Worm (Caenorhabditis elegans) whole organism, L4/young adult: ENCODE results near the gene ins-22.

Experiments used
- W03F9.2 ChIP-seq: fragments of 150-350 bp; optimal IDR thresholded peaks from 2 replicates; lab custom pipeline; 2014; ENCODE audit warnings: missing biosample characterization, missing genetic modification characterization
- dao-5 ChIP-seq: sonication (generic microtip); optimal IDR thresholded peaks from 2 replicates; lab custom pipeline; 2016; ENCODE audit warnings: missing genotype, missing genetic modification characterization, moderate library complexity, missing compliant biosample characterization
- him-1 ChIP-seq: sonication (generic microtip); optimal IDR thresholded peaks from 2 replicates; lab custom pipeline; 2016; ENCODE audit warnings: missing genotype, missing genetic modification reagents, missing genetic modification characterization, missing compliant biosample characterization

- TF ChIP-seq W03F9.2 (tag; lab: Kevin White, UChicago), result no peak
- no peak for TF ChIP-seq dao-5 (tag; lab: Kevin White, UChicago)
- no peak for TF ChIP-seq him-1
Observed at ce11 chrIII:9986827-9987429, 39.2 kb upstream of the ins-22 start, which contains the start of gene C05B5.12.
